Fruit fly (Drosophila melanogaster): ENCODE results near the gene CG7231.

DNA sequence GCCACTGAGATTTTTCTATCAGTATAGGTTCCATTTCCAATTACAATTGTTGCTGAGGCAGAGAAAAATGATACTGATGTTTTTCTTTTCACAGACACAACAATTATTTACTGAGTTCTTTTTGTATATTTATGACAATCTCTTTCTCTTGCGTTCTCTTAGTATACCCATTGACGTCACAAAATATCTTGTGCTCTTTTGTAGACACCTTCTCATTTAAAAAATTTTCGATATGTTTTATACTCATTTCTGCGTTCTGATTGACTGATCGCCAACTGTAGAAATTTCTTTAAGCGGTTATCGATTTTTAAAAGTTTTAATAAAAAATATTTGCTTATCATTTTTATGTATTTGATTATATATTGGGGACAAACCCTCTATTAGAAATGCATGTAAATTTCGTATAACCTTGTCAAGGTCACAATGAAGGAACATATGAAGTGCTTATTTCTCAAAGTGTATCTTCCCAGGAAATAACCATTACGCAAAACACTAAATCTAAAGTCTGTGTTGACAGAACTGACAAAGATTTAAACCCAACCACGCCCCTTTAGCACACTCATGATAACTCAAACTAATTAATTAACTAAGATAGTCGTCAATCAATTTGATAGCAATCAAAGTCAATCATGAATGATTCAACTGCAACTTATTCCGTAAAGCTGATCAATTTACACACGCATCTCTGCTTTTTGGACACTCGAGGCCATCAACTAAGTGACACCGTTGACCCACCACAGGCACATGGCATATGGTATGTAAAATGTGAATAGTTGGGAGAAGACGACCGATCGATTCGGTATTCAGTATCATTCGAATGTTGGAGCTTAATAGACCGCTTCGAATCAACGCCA lies 27.1 kb downstream of the CG7231 start, which contains the start of the genes Glyat and Tg:
- TF ChIP-seq CG11762 (GFP tag; optimal IDR thresholded peaks at IDR 0.05; ENCODE audit: insufficient read depth) (no peak), CG32006 (GFP tag; optimal IDR thresholded peaks at IDR 0.05) (no peak), OdsH (GFP tag; optimal IDR thresholded peaks at IDR 0.05) (no peak), CG6792 (GFP tag; optimal IDR thresholded peaks at IDR 0.05) (no peak), CG10669 (GFP tag; optimal IDR thresholded peaks at IDR 0.05) (no peak), CG11294 (GFP tag; IDR thresholded peaks at IDR 0.05) (no peak), Ets96B (tag; optimal IDR thresholded peaks at IDR 0.05) (no peak)
